Fruit fly (Drosophila melanogaster) whole organism: ENCODE results near the gene HIP.
"Not testable (repeated sequence)": the region's sequence is repeated elsewhere in the genome, so short reads cannot be mapped to it uniquely, and the experiment has no call there.

Experiments used
- CG8478 ChIP-seq: fragments of >200 bp; optimal IDR thresholded peaks from 2 replicates; lab custom pipeline; 2018; ENCODE audit warnings: inconsistent platforms
- Dll ChIP-seq: fragments of >200 bp; optimal IDR thresholded peaks from 2 replicates; lab custom pipeline; 2017
- EcR ChIP-seq, 2 experiments: fragments of >200 bp; optimal IDR thresholded peaks; 2 replicates each; lab custom pipeline; 2017; ENCODE audit warnings: missing biosample characterization in 2 of 2, missing genetic modification characterization in 2 of 2, missing genetic modification reagents in 2 of 2
- pan ChIP-seq: fragments of >200 bp; optimal IDR thresholded peaks from 2 replicates; lab custom pipeline; 2017
- psq ChIP-seq: fragments of >200 bp; optimal IDR thresholded peaks from 2 replicates; lab custom pipeline; 2017
- usp ChIP-seq: fragments of >200 bp; optimal IDR thresholded peaks from 2 replicates; lab custom pipeline; 2017; ENCODE audit warnings: missing biosample characterization, missing genetic modification characterization, mixed read lengths

HIP gene

dm6 chrX:3798919-3799318 lies at the start of gene HIP:
Gene HIP, plus strand, starts transcription at chrX:3799150.
- TF ChIP-seq pan; usp (GFP tag; lab: Kevin White, UChicago); EcR (GFP tag; optimal IDR thresholded peaks at IDR 0.05; lab: Kevin White, UChicago): not testable (repeated sequence)

DNA sequence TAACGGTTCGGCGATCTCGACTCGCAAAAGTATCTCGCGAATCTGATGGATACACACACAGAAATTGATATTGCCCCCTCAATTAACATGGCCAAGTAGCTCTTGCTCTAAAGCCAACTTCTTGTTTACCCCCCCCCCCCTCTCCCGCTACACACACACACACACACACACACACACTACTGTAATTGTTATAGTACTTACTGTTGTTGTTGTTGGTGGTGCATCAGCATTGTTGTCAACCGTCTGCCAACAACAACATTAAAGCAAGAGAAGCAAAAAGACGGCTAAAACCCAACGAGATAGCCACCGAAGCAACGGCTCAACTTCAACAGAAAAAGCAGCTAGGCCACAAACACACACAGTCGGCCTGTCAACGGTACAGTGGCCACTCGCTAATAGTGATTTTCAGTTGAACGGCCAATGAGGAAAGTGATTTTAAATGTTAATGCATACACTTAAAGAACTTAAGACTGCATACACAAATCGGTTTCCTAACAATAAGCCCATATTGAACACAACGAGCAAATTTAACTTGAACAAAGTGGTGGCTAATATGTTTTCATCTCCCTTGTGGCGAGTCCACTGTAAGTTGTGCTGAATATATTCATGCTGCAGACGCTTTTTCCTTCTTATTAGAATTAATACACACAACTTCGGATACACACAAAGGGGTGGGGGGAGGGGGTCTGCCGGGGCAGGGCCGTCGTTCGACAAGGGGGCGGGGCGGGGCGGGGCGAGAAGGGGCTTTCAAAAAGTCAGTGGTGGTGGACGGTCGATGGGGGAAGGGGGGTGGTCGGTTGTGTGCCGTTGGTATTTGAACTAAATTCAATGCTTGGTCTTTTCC lies 48.5 kb upstream of the HIP start:
- no peak for TF ChIP-seq CG8478 (lab: Kevin White, UChicago)
- no peak for TF ChIP-seq Dll (lab: Kevin White, UChicago)
- TF ChIP-seq pan: no peak
- TF ChIP-seq EcR (GFP tag; optimal IDR thresholded peaks at IDR 0.05; lab: Kevin White, UChicago): no peak
- no peak for TF ChIP-seq usp (GFP tag; lab: Kevin White, UChicago)
- no peak for TF ChIP-seq psq (lab: Kevin White, UChicago)

DNA sequence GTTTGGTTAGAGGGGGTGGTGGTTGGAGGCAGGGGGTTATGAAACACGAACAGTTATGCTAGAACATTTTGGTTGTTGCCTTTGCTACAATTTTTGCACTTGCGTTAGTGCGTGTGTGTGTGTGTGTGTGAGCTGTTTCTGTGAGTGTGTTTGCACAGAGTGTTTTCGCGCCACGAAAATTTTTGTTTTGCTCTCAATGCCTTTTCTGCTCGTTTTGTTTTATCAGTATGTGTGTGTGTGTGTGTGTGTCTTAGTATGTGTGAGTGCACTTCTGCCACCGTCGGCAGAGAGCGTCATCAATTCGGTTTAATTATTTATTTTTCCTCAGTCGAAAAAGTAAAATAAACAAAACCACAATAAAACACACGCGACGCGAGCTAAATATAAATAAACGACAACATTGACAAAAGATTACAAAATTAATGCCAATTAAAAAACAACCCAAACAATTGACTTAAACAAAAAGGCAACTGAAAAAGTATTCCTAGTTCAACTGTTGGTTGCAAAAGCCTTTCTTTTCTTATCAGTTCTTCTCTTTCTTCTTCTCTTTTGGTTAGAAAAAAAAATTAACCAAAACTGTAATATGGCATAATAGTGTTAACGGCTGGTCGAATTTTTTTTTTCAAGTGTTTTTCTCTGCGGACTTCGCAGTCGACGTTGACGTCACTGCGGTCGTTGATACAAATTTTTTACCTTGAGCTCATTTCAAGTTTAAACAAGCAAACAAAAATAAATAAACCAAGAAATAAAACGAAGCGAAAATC lies 37.5 kb upstream of the HIP start:
- no peak for TF ChIP-seq pan
- TF ChIP-seq psq (lab: Kevin White, UChicago): no peak
- TF ChIP-seq CG8478 (lab: Kevin White, UChicago): no peak
- TF ChIP-seq usp (GFP tag; lab: Kevin White, UChicago): no peak
- no peak for TF ChIP-seq Dll (lab: Kevin White, UChicago)
- TF ChIP-seq EcR (GFP tag; optimal IDR thresholded peaks at IDR 0.05; lab: Kevin White, UChicago): no peak

- no peak for TF ChIP-seq usp (GFP tag; lab: Kevin White, UChicago)
- TF ChIP-seq CG8478 (lab: Kevin White, UChicago): no peak
- no peak for TF ChIP-seq EcR (GFP tag; optimal IDR thresholded peaks at IDR 0.05; lab: Kevin White, UChicago)
- TF ChIP-seq Dll (lab: Kevin White, UChicago): no peak
- no peak for TF ChIP-seq psq (lab: Kevin White, UChicago)
- no peak for TF ChIP-seq pan
These were observed 36.5 kb upstream of the HIP start for dm6 chrX:3762441-3762840.

DNA sequence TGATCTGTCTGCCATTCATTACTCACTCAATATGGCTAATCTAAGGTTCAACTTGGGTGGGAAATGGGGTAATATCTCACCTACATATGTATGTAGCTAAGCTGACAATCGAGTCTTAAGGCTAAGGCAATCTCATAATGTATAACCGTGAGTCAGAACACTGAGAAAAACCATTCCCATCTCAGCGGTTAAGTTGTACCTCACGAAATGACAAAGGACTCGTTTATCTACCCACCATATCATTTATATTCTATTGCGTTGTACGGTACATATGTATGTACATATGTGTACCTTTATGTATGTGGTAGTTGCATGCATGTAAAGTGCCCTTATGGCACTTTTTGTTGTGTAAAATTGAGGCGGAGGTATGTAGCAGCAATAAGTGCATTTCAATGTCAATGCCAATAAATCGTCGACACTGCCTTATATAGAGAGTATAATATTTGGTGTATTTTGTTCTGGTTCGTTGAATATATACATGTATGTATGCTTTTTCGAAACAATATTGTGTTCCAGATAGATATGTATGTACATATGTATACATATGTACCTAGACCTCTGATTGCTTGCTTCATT lies 35.9 kb upstream of the HIP start:
- TF ChIP-seq usp (GFP tag; lab: Kevin White, UChicago): no peak

- TF ChIP-seq pan (no peak), EcR (GFP tag; optimal IDR thresholded peaks at IDR 0.05; lab: Kevin White, UChicago) (no peak), CG8478 (lab: Kevin White, UChicago) (no peak), Dll (lab: Kevin White, UChicago) (no peak), psq (lab: Kevin White, UChicago) (no peak)
These were observed 34.7 kb upstream of the HIP start for dm6 chrX:3764223-3764622.

dm6 chrX:3767085-3767484 lies 31.9 kb upstream of the HIP start:
- no peak for TF ChIP-seq usp (GFP tag; lab: Kevin White, UChicago)
- no peak for TF ChIP-seq pan
- no peak for TF ChIP-seq psq (lab: Kevin White, UChicago)
- TF ChIP-seq EcR (GFP tag; optimal IDR thresholded peaks at IDR 0.05; lab: Kevin White, UChicago): no peak
- no peak for TF ChIP-seq Dll (lab: Kevin White, UChicago)
- TF ChIP-seq CG8478 (lab: Kevin White, UChicago): no peak

DNA sequence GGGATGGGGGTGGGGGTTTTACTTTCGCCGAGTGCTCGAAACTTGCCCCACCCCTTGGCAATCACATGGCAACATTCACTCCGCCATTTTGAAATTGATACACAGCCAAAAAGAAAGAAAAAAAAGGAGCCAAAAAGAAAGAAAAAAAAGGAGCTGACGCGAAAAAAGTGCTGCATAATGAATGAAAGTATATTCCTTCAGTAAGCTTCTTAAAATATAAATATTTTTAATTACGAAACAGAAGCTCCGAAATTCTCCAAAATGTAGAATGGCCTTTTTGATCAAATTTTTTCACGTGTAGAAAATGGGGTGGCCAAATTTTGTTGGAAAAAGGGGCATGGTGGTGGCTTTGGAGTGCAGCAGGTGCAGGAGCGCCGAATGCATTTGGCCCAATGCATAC lies 30.7 kb upstream of the HIP start:
- no peak for TF ChIP-seq usp (GFP tag; lab: Kevin White, UChicago)

DNA sequence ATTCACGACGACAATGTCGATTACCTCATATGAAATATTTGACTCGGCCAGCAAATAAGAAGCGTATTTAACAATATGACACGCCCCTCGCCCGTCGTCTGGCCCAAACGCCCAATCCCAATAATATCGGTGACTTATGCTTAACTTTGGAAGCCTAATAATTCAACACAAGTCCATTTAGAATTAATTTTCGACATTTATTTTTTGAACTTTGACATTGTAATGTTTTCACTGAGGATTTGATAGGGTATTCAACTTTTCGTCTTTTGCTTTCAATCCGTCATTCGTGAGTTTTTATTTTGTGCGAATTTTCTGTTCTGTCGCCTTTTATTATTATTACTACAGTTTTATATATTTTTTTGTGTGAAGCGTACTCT lies 26.5 kb upstream of the HIP start:
- TF ChIP-seq EcR (GFP tag; optimal IDR thresholded peaks at IDR 0.05; lab: Kevin White, UChicago): no peak

DNA sequence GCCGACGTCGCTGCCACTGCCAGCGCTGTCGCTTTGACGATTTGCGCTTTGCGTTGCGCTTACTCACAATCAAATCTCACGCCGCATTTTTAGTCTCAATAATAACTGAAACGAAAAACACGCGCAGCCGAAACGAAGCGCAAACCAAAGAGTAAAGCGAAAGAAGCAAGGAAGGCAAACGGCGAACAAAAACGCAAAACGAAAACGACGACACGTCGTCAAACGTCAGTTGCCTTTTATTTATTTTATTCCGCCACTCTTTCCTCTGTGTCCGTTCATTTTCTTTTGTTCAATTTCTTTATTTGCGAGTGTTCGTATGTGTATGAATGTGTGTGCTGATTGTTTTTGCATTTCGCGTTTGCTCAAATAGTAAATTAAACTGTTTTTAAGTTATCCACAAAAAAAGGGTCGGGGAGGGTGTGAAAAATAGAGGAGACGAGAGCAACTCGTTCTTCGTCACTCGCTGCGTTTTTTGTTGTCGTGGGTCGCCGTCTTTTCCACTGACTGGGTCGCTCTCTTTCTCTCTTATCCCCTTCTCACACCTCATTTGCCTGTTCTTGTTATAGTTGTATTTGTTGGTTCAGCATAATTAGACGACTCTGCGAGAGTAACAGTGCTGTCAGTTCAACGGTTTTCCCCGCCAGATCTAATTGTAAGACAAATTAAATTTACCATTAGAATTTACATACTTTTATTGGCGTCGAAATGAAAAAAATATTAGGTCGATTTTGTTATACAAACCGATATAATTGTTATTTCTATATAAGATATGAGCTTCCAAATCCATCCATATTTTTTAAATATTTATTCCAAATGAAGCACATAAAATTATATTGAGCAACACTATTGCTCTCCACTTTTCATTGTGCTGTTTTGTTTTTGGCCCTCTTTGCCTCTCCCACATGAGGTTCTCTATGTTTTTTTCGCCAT lies 25.9 kb upstream of the HIP start:
- no peak for TF ChIP-seq usp (GFP tag; lab: Kevin White, UChicago)
- no peak for TF ChIP-seq pan
- no peak for TF ChIP-seq CG8478 (lab: Kevin White, UChicago)
- no peak for TF ChIP-seq psq (lab: Kevin White, UChicago)
- TF ChIP-seq Dll (lab: Kevin White, UChicago): no peak
- TF ChIP-seq EcR (GFP tag; optimal IDR thresholded peaks at IDR 0.05; lab: Kevin White, UChicago): no peak

- TF ChIP-seq CG8478 (lab: Kevin White, UChicago) (no peak), psq (lab: Kevin White, UChicago) (no peak), Dll (lab: Kevin White, UChicago) (no peak), pan (no peak), EcR (GFP tag; optimal IDR thresholded peaks at IDR 0.05; lab: Kevin White, UChicago) (no peak), usp (GFP tag; lab: Kevin White, UChicago) (no peak)
These were observed 24.7 kb upstream of the HIP start for dm6 chrX:3774277-3774676.
